Worm (Caenorhabditis elegans) whole organism, L3 larva: ENCODE data around the gene srh-248.

Experiments
- ZK546.5 ChIP-seq: sonication (generic microtip); optimal IDR thresholded peaks from 2 replicates; lab custom pipeline; 2017; ENCODE audit warnings: missing biosample characterization, missing genetic modification characterization
- ama-1 ChIP-seq: fragments of 150-350 bp; optimal IDR thresholded peaks from 2 replicates; lab custom pipeline; 2018
- ceh-16 ChIP-seq: sonication (generic microtip); optimal IDR thresholded peaks from 2 replicates; lab custom pipeline; 2017; ENCODE audit warnings: missing biosample characterization, missing genetic modification characterization
- ceh-28 ChIP-seq: fragments of 150-350 bp; optimal IDR thresholded peaks from 2 replicates; lab custom pipeline; 2014; ENCODE audit warnings: missing biosample characterization, missing genetic modification reagents, missing genetic modification characterization
- ceh-82 ChIP-seq: fragments of 150-350 bp; optimal IDR thresholded peaks from 2 replicates; lab custom pipeline; 2014; ENCODE audit warnings: missing biosample characterization, missing genetic modification characterization
- ceh-9 ChIP-seq: sonication (generic microtip); optimal IDR thresholded peaks from 2 replicates; lab custom pipeline; 2018; ENCODE audit warnings: missing biosample characterization, missing genetic modification characterization
- egl-5 ChIP-seq: fragments of 150-350 bp; optimal IDR thresholded peaks from 2 replicates; lab custom pipeline; 2017; ENCODE audit warnings: missing biosample characterization, missing genetic modification reagents, missing genetic modification characterization, inconsistent platforms
- elt-1 ChIP-seq: fragments of 150-350 bp; optimal IDR thresholded peaks from 2 replicates; lab custom pipeline; 2014; ENCODE audit warnings: missing biosample characterization, missing genetic modification characterization
- elt-2 ChIP-seq: sonication (generic microtip); optimal IDR thresholded peaks from 2 replicates; lab custom pipeline; 2016; ENCODE audit warnings: missing genetic modification reagents, mild to moderate bottlenecking, missing genetic modification characterization, missing compliant biosample characterization
- elt-3 ChIP-seq, 3 experiments: fragments of 150-350 bp in 1 of 3; sonication (generic microtip) in 2 of 3; optimal IDR thresholded peaks; 2 replicates in 2 of 3; 4 replicates in 1 of 3; lab custom pipeline; 2014 to 2017; ENCODE audit warnings: missing biosample characterization in 3 of 3, missing genetic modification characterization in 3 of 3
- eor-1 ChIP-seq, 2 experiments: fragments of 150-350 bp; optimal IDR thresholded peaks; 2 replicates each; lab custom pipeline; 2014 to 2018; ENCODE audit warnings: missing biosample characterization in 2 of 2, missing genetic modification characterization in 2 of 2
- fkh-10 ChIP-seq: sonication (generic microtip); optimal IDR thresholded peaks from 2 replicates; lab custom pipeline; 2017; ENCODE audit warnings: missing biosample characterization, missing genetic modification reagents, missing genetic modification characterization
- fkh-2 ChIP-seq: fragments of 150-350 bp; optimal IDR thresholded peaks from 2 replicates; lab custom pipeline; 2014; ENCODE audit warnings: missing biosample characterization, missing genetic modification reagents, missing genetic modification characterization
- hmg-11 ChIP-seq: sonication (generic microtip); optimal IDR thresholded peaks from 2 replicates; lab custom pipeline; 2016; ENCODE audit warnings: missing genetic modification characterization, missing compliant biosample characterization
- lin-15B ChIP-seq: fragments of 150-350 bp; optimal IDR thresholded peaks from 2 replicates; lab custom pipeline; 2014; ENCODE audit warnings: missing biosample characterization, missing genetic modification characterization
- lin-39 ChIP-seq: fragments of 150-350 bp; optimal IDR thresholded peaks from 2 replicates; lab custom pipeline; 2018; ENCODE audit warnings: missing biosample characterization, missing genetic modification reagents, missing genetic modification characterization
- lsy-12 ChIP-seq: sonication (generic microtip); optimal IDR thresholded peaks from 2 replicates; lab custom pipeline; 2016; ENCODE audit warnings: mild to moderate bottlenecking, missing genetic modification characterization, missing compliant biosample characterization
- mml-1 ChIP-seq: fragments of 150-350 bp; sonication (generic microtip); optimal IDR thresholded peaks from 3 replicates; lab custom pipeline; 2014; ENCODE audit warnings: missing biosample characterization, missing genetic modification characterization
- nfya-1 ChIP-seq: sonication (generic microtip); optimal IDR thresholded peaks from 2 replicates; lab custom pipeline; 2017; ENCODE audit warnings: missing genetic modification characterization, mild to moderate bottlenecking, missing compliant biosample characterization, antibody characterized with exemption, moderate library complexity; ENCODE audit not compliant: insufficient read depth
- nhr-11 ChIP-seq: fragments of 150-350 bp; optimal IDR thresholded peaks from 2 replicates; lab custom pipeline; 2014; ENCODE audit warnings: missing biosample characterization, missing genetic modification characterization
- nhr-12 ChIP-seq: fragments of 150-350 bp; optimal IDR thresholded peaks from 2 replicates; lab custom pipeline; 2014; ENCODE audit warnings: missing biosample characterization, missing genetic modification characterization
- nhr-23 ChIP-seq: fragments of 150-350 bp; optimal IDR thresholded peaks from 2 replicates; lab custom pipeline; 2014; ENCODE audit warnings: missing biosample characterization, missing genetic modification reagents, missing genetic modification characterization
- nhr-237 ChIP-seq: fragments of 150-350 bp; optimal IDR thresholded peaks from 2 replicates; lab custom pipeline; 2014; ENCODE audit warnings: missing biosample characterization, missing genetic modification characterization
- nhr-28 ChIP-seq: fragments of 150-350 bp; optimal IDR thresholded peaks from 2 replicates; lab custom pipeline; 2014; ENCODE audit warnings: missing biosample characterization, missing genetic modification characterization
- nhr-43 ChIP-seq: sonication (generic microtip); optimal IDR thresholded peaks from 2 replicates; lab custom pipeline; 2016; ENCODE audit warnings: mild to moderate bottlenecking, missing genetic modification characterization, missing compliant biosample characterization; ENCODE audit not compliant: poor library complexity, severe bottlenecking
- nhr-67 ChIP-seq: fragments of 150-350 bp; optimal IDR thresholded peaks from 2 replicates; lab custom pipeline; 2014; ENCODE audit warnings: missing biosample characterization, missing genetic modification characterization
- nhr-76 ChIP-seq: fragments of 150-350 bp; sonication (generic microtip); optimal IDR thresholded peaks from 5 replicates; lab custom pipeline; 2014; ENCODE audit warnings: missing biosample characterization, missing genetic modification characterization
- nhr-77 ChIP-seq: fragments of 150-350 bp; optimal IDR thresholded peaks from 2 replicates; lab custom pipeline; 2014; ENCODE audit warnings: missing biosample characterization, missing genetic modification characterization
- pqm-1 ChIP-seq: fragments of 150-350 bp; optimal IDR thresholded peaks from 2 replicates; lab custom pipeline; 2017; ENCODE audit warnings: missing biosample characterization, missing genetic modification characterization, inconsistent platforms
- sea-2 ChIP-seq: fragments of 150-350 bp; sonication (generic microtip); optimal IDR thresholded peaks from 4 replicates; lab custom pipeline; 2014; ENCODE audit warnings: missing biosample characterization, missing genetic modification reagents, missing genetic modification characterization
- skn-1 ChIP-seq: fragments of 150-350 bp; optimal IDR thresholded peaks from 2 replicates; lab custom pipeline; 2014; ENCODE audit warnings: missing biosample characterization, missing genetic modification characterization
- snpc-4 ChIP-seq: fragments of 150-350 bp; optimal IDR thresholded peaks from 2 replicates; lab custom pipeline; 2014; ENCODE audit warnings: missing biosample characterization, missing genetic modification characterization
- tbx-2 ChIP-seq: sonication (generic microtip); optimal IDR thresholded peaks from 2 replicates; lab custom pipeline; 2016; ENCODE audit warnings: mild to moderate bottlenecking, missing genetic modification characterization, missing compliant biosample characterization
- unc-39 ChIP-seq: sonication (generic microtip); optimal IDR thresholded peaks from 4 replicates; lab custom pipeline; 2017; ENCODE audit warnings: missing biosample characterization, missing genetic modification characterization
- unc-62 ChIP-seq: fragments of 150-350 bp; sonication (generic microtip); optimal IDR thresholded peaks from 4 replicates; lab custom pipeline; 2014; ENCODE audit warnings: missing biosample characterization, missing genetic modification reagents, missing genetic modification characterization
- zag-1 ChIP-seq: fragments of 150-350 bp; optimal IDR thresholded peaks from 2 replicates; lab custom pipeline; 2014; ENCODE audit warnings: missing biosample characterization, missing genetic modification characterization
- ztf-11 ChIP-seq: fragments of 150-350 bp; optimal IDR thresholded peaks from 2 replicates; lab custom pipeline; 2014; ENCODE audit warnings: missing biosample characterization, missing genetic modification characterization
- ztf-4 ChIP-seq: fragments of 150-350 bp; optimal IDR thresholded peaks from 2 replicates; lab custom pipeline; 2014; ENCODE audit warnings: missing biosample characterization, missing genetic modification characterization

Gene srh-248

ce11 chrV:2987407-2987806 is 32.2 kb upstream of the srh-248 start, which contains the start of gene srh-85:
Gene srh-85 (minus strand): TSS chrV:2987507.
- TF ChIP-seq ama-1 (lab: Kevin White, UChicago) (no peak), ztf-4 (no peak), nhr-76 (tag; lab: Kevin White, UChicago) (no peak), zag-1 (no peak), unc-62 (GFP tag; lab: Kevin White, UChicago) (no peak), ZK546.5 (tag; lab: Kevin White, UChicago) (no peak), skn-1 (tag; lab: Kevin White, UChicago) (no peak), lin-15B (tag; lab: Kevin White, UChicago) (no peak), nhr-77 (tag; lab: Kevin White, UChicago) (no peak), nfya-1 (tag; lab: Kevin White, UChicago) (no peak), nhr-11 (tag; lab: Kevin White, UChicago) (no peak), nhr-237 (no peak), egl-5 (tag; lab: Kevin White, UChicago) (no peak), ceh-9 (no peak)

ce11 chrV:2985309-2985708 is 30.1 kb upstream of the srh-248 start, which contains the start of gene srw-139:
Gene srw-139 (minus strand): TSS chrV:2985409.
- TF ChIP-seq elt-3 (tag; optimal IDR thresholded peaks at IDR 0.05; lab: Kevin White, UChicago) (no peak), nhr-23 (no peak), tbx-2 (tag; lab: Kevin White, UChicago) (no peak), fkh-2 (no peak)

- no peak for TF ChIP-seq sea-2
- TF ChIP-seq pqm-1 (tag; lab: Kevin White, UChicago): no peak
- TF ChIP-seq eor-1 (tag; optimal IDR thresholded peaks at IDR 0.05; lab: Kevin White, UChicago): no peak
- no peak for TF ChIP-seq nhr-28 (tag; lab: Kevin White, UChicago)
- no peak for TF ChIP-seq hmg-11 (tag; lab: Kevin White, UChicago)
- TF ChIP-seq nhr-12 (tag; lab: Kevin White, UChicago): no peak
- TF ChIP-seq nhr-67: no peak
- no peak for TF ChIP-seq ceh-16 (tag; lab: Kevin White, UChicago)
- TF ChIP-seq elt-2: no peak
- no peak for TF ChIP-seq snpc-4 (tag; lab: Kevin White, UChicago)
- TF ChIP-seq zag-1: no peak
- TF ChIP-seq ceh-28 (tag; lab: Kevin White, UChicago): no peak
- no peak for TF ChIP-seq lsy-12 (tag; lab: Kevin White, UChicago)
- TF ChIP-seq nhr-43 (tag; lab: Kevin White, UChicago): no peak
- TF ChIP-seq nhr-237: no peak
- TF ChIP-seq ceh-82 (tag; lab: Kevin White, UChicago): no peak
Measured at ce11 chrV:2983351-2983750, 28.1 kb upstream of the srh-248 start, which contains the start of gene srw-117. Gene srw-117 (minus strand): TSS chrV:2983451.

- no peak for TF ChIP-seq ceh-9
- no peak for TF ChIP-seq ceh-28 (tag; lab: Kevin White, UChicago)
- TF ChIP-seq elt-1: no peak
- TF ChIP-seq ceh-16 (tag; lab: Kevin White, UChicago): no peak
- no peak for TF ChIP-seq nhr-237
- no peak for TF ChIP-seq lsy-12 (tag; lab: Kevin White, UChicago)
- no peak for TF ChIP-seq nhr-23
- no peak for TF ChIP-seq unc-62 (GFP tag; lab: Kevin White, UChicago)
- no peak for TF ChIP-seq pqm-1 (tag; lab: Kevin White, UChicago)
- no peak for TF ChIP-seq nhr-11 (tag; lab: Kevin White, UChicago)
- TF ChIP-seq ztf-11 (tag; lab: Kevin White, UChicago): no peak
- no peak for TF ChIP-seq fkh-10 (GFP tag; lab: Kevin White, UChicago)
- TF ChIP-seq ztf-4: no peak
- no peak for TF ChIP-seq lin-39 (tag; lab: Kevin White, UChicago)
- no peak for TF ChIP-seq nhr-43 (tag; lab: Kevin White, UChicago)
- TF ChIP-seq unc-39 (tag; lab: Kevin White, UChicago): no peak
- TF ChIP-seq mml-1 (tag; lab: Kevin White, UChicago): no peak
- no peak for TF ChIP-seq elt-2
- TF ChIP-seq tbx-2 (tag; lab: Kevin White, UChicago): no peak
Measured at ce11 chrV:2979978-2980377, 24.7 kb upstream of the srh-248 start, which contains the start of gene srw-118. Gene srw-118 (minus strand): TSS chrV:2980078.
